Worm (Caenorhabditis elegans) whole organism, L4/young adult: ENCODE results near the gene ard-1.

Experiments
- W03F9.2 ChIP-seq: fragments of 150-350 bp; optimal IDR thresholded peaks from 2 replicates; lab custom pipeline; 2014; ENCODE audit warnings: missing biosample characterization, missing genetic modification characterization
- him-1 ChIP-seq: sonication (generic microtip); optimal IDR thresholded peaks from 2 replicates; lab custom pipeline; 2016; ENCODE audit warnings: missing genotype, missing genetic modification reagents, missing genetic modification characterization, missing compliant biosample characterization

ce11 chrIV:11145929-11146339, 14.9 kb downstream of the ard-1 start:
- TF ChIP-seq W03F9.2 (tag; lab: Kevin White, UChicago) (no peak), him-1 (tag; lab: Kevin White, UChicago) (no peak)
